Worm (Caenorhabditis elegans): Measurements from ENCODE around the gene ced-10.

Gene ced-10

ce11 chrIV:3463254-3463653, 46.1 kb downstream of the ced-10 start, which contains the start of gene F58E2.4:
Gene F58E2.4, plus strand, starts transcription at chrIV:3463387.
- peak; percentile 21 for TF ChIP-seq blmp-1 (tag; optimal IDR thresholded peaks at IDR 0.05)
- peak in 1 of 2 experiments; percentile 53 for TF ChIP-seq efl-1 (optimal IDR thresholded peaks at IDR 0.05)
- no peak for TF ChIP-seq efl-1 (GFP tag; optimal IDR thresholded peaks at IDR 0.05 in 1 of 2)
- TF ChIP-seq nhr-20 (tag; optimal IDR thresholded peaks at IDR 0.05) = no peak
